Fruit fly (Drosophila melanogaster) whole organism, embryonic: ENCODE results near the gene superdeath.

Experiments
- Abd-B ChIP-seq: fragments of 200-800 bp; sonication (Bioruptor generic); optimal IDR thresholded peaks from 2 replicates; lab custom pipeline; 2018; ENCODE audit warnings: missing biosample characterization, mild to moderate bottlenecking, missing genetic modification characterization, moderate library complexity
- Aef1 ChIP-seq: fragments of 200-800 bp; sonication (Bioruptor generic); IDR thresholded peaks from 3 replicates; pipeline ENCODE4 v1.3.6; 2022; ENCODE audit warnings: missing biosample characterization, missing genetic modification characterization
- Bgb ChIP-seq: fragments of 200-800 bp; sonication (Bioruptor generic); IDR thresholded peaks from 2 replicates; pipeline ENCODE4 v1.3.6; 2022; ENCODE audit warnings: missing biosample characterization, missing genetic modification characterization; ENCODE audit not compliant: partially characterized antibody
- CG12219 ChIP-seq: fragments of 200-800 bp; sonication (Bioruptor generic); optimal IDR thresholded peaks from 3 replicates; lab custom pipeline; 2018; ENCODE audit warnings: missing biosample characterization, mild to moderate bottlenecking, missing genetic modification characterization
- CG12391 ChIP-seq: fragments of 200-800 bp; sonication (Bioruptor generic); optimal IDR thresholded peaks from 3 replicates; lab custom pipeline; 2018; ENCODE audit warnings: missing biosample characterization, mild to moderate bottlenecking, missing genetic modification characterization, moderate library complexity
- CG12942 ChIP-seq: fragments of 200-800 bp; sonication (Bioruptor generic); optimal IDR thresholded peaks from 3 replicates; lab custom pipeline; 2016; ENCODE audit warnings: missing biosample characterization, missing genetic modification characterization
- CG15011 ChIP-seq: fragments of 200-800 bp; sonication (Bioruptor generic); optimal IDR thresholded peaks from 3 replicates; lab custom pipeline; 2018; ENCODE audit warnings: missing biosample characterization, mild to moderate bottlenecking, missing genetic modification characterization
- CG1647 ChIP-seq: fragments of 200-800 bp; sonication (Bioruptor generic); optimal IDR thresholded peaks from 3 replicates; lab custom pipeline; 2016; ENCODE audit warnings: missing biosample characterization, missing genetic modification characterization
- CG17568 ChIP-seq: fragments of 200-800 bp; sonication (Bioruptor generic); optimal IDR thresholded peaks from 2 replicates; lab custom pipeline; 2018; ENCODE audit warnings: missing biosample characterization, mild to moderate bottlenecking, missing genetic modification characterization, moderate library complexity
- CG2120 ChIP-seq: fragments of 200-800 bp; sonication (Bioruptor generic); optimal IDR thresholded peaks from 3 replicates; lab custom pipeline; 2016; ENCODE audit warnings: missing biosample characterization, missing genetic modification characterization
- CG30020 ChIP-seq: fragments of 200-800 bp; optimal IDR thresholded peaks from 2 replicates; lab custom pipeline; 2019; ENCODE audit warnings: missing biosample characterization, mild to moderate bottlenecking, missing genetic modification characterization, moderate library complexity
- CG30431 ChIP-seq: fragments of 200-800 bp; sonication (Bioruptor generic); optimal IDR thresholded peaks from 2 replicates; lab custom pipeline; 2017; ENCODE audit warnings: missing biosample characterization, missing genetic modification characterization
- CG3065 ChIP-seq: fragments of 200-800 bp; sonication (Bioruptor generic); optimal IDR thresholded peaks from 2 replicates; lab custom pipeline; 2016; ENCODE audit warnings: missing biosample characterization, missing genetic modification characterization
- CG32767 ChIP-seq: fragments of 200-800 bp; sonication (Bioruptor generic); IDR thresholded peaks from 2 replicates; pipeline ENCODE4 v1.3.6; 2022; ENCODE audit warnings: missing biosample characterization, missing genetic modification characterization
- CG4617 ChIP-seq: fragments of 200-800 bp; sonication (Bioruptor generic); optimal IDR thresholded peaks from 3 replicates; lab custom pipeline; 2016; ENCODE audit warnings: missing biosample characterization, missing genetic modification characterization, borderline replicate concordance
- CG6854 ChIP-seq: fragments of 200-800 bp; sonication (Bioruptor generic); optimal IDR thresholded peaks from 3 replicates; lab custom pipeline; 2017; ENCODE audit warnings: missing biosample characterization, mild to moderate bottlenecking, missing genetic modification characterization
- CG7839 ChIP-seq: fragments of 200-800 bp; sonication (Bioruptor generic); optimal IDR thresholded peaks from 3 replicates; lab custom pipeline; 2018; ENCODE audit warnings: missing biosample characterization, mild to moderate bottlenecking, missing genetic modification characterization, moderate library complexity
- CG7987 ChIP-seq: fragments of 200-800 bp; sonication (Bioruptor generic); optimal IDR thresholded peaks from 2 replicates; lab custom pipeline; 2018; ENCODE audit warnings: missing biosample characterization, mild to moderate bottlenecking, missing genetic modification characterization, moderate library complexity
- CG8290 ChIP-seq, 3 experiments: fragments of 200-800 bp; sonication (Bioruptor generic); optimal IDR thresholded peaks; 2 replicates each; lab custom pipeline; 2016 to 2019; ENCODE audit warnings: missing biosample characterization in 3 of 3, missing genetic modification characterization in 3 of 3, mild to moderate bottlenecking in 2 of 3, moderate library complexity in 1 of 3
- CrebB ChIP-seq: fragments of 200-800 bp; sonication (Bioruptor generic); optimal IDR thresholded peaks from 3 replicates; lab custom pipeline; 2018; ENCODE audit warnings: missing biosample characterization, mild to moderate bottlenecking, missing genetic modification characterization
- Dad ChIP-seq: fragments of 200-800 bp; sonication (Bioruptor generic); optimal IDR thresholded peaks from 3 replicates; lab custom pipeline; 2016; ENCODE audit warnings: missing biosample characterization, missing genetic modification characterization
- Doc3 ChIP-seq: fragments of 200-800 bp; sonication (Bioruptor generic); IDR thresholded peaks from 3 replicates; pipeline ENCODE4 v1.3.6; 2022; ENCODE audit warnings: missing biosample characterization, missing genetic modification characterization; ENCODE audit not compliant: partially characterized antibody
- Dref ChIP-seq: fragments of 200-800 bp; sonication (Bioruptor generic); IDR thresholded peaks from 2 replicates; pipeline ENCODE4 v1.3.6; 2022; ENCODE audit warnings: missing biosample characterization, missing genetic modification characterization
- HLH54F ChIP-seq: fragments of 200-800 bp; sonication (Bioruptor generic); optimal IDR thresholded peaks from 3 replicates; lab custom pipeline; 2016; ENCODE audit warnings: missing biosample characterization, missing genetic modification characterization
- Nf-YC ChIP-seq: fragments of 200-800 bp; optimal IDR thresholded peaks from 3 replicates; lab custom pipeline; 2019; ENCODE audit warnings: missing biosample characterization, mild to moderate bottlenecking, missing genetic modification characterization, moderate library complexity
- Taf1 ChIP-seq: fragments of 200-800 bp; sonication (Bioruptor generic); IDR thresholded peaks from 2 replicates; pipeline ENCODE4 v1.3.6; 2022; ENCODE audit warnings: missing biosample characterization, missing genetic modification characterization
- Xbp1 ChIP-seq: fragments of 200-800 bp; sonication (Bioruptor generic); optimal IDR thresholded peaks from 3 replicates; lab custom pipeline; 2016; ENCODE audit warnings: missing biosample characterization, mild to moderate bottlenecking, missing genetic modification characterization
- Xrp1 ChIP-seq: fragments of 200-800 bp; sonication (Bioruptor generic); IDR thresholded peaks from 2 replicates; pipeline ENCODE4 v1.3.6; 2022; ENCODE audit warnings: missing biosample characterization, missing genetic modification characterization
- amos ChIP-seq: fragments of 200-800 bp; sonication (Bioruptor generic); IDR thresholded peaks from 2 replicates; pipeline ENCODE4 v1.3.6; 2022; ENCODE audit warnings: missing biosample characterization, missing genetic modification characterization; ENCODE audit not compliant: partially characterized antibody
- btn ChIP-seq: fragments of 200-800 bp; sonication (Bioruptor generic); optimal IDR thresholded peaks from 2 replicates; lab custom pipeline; 2016; ENCODE audit warnings: missing biosample characterization, missing genetic modification characterization
- chinmo ChIP-seq: fragments of 200-800 bp; sonication (Bioruptor generic); IDR thresholded peaks from 4 replicates; pipeline ENCODE4 v1.3.6; 2022; ENCODE audit warnings: missing biosample characterization, missing genetic modification characterization; ENCODE audit not compliant: partially characterized antibody
- dpn ChIP-seq, 2 experiments: fragments of 200-800 bp; sonication (Bioruptor generic); optimal IDR thresholded peaks; 3 replicates each; lab custom pipeline; 2016; ENCODE audit warnings: missing biosample characterization in 2 of 2, missing genetic modification characterization in 2 of 2
- grau ChIP-seq: fragments of 200-800 bp; optimal IDR thresholded peaks from 3 replicates; lab custom pipeline; 2019; ENCODE audit warnings: missing biosample characterization, mild to moderate bottlenecking, missing genetic modification characterization, moderate library complexity
- grn ChIP-seq: fragments of 200-800 bp; sonication (Bioruptor generic); optimal IDR thresholded peaks from 3 replicates; lab custom pipeline; 2017; ENCODE audit warnings: missing biosample characterization, missing genetic modification characterization
- hbn ChIP-seq: fragments of 200-800 bp; sonication (Bioruptor generic); IDR thresholded peaks from 2 replicates; pipeline ENCODE4 v1.3.6; 2022; ENCODE audit warnings: missing biosample characterization, missing genetic modification characterization; ENCODE audit not compliant: partially characterized antibody
- lov ChIP-seq, 2 experiments: fragments of 200-800 bp in 1 of 2; fragments of >200 bp in 1 of 2; sonication (Bioruptor generic) in 1 of 2; IDR thresholded peaks in 1 of 2; optimal IDR thresholded peaks in 1 of 2; 2 replicates in 1 of 2; 3 replicates in 1 of 2; pipeline versions ENCODE4 v1.3.6 to Lab custom; 2017 to 2022; ENCODE audit warnings: missing biosample characterization in 1 of 2, missing genetic modification characterization in 1 of 2
- mam ChIP-seq: fragments of 200-800 bp; sonication (Bioruptor generic); optimal IDR thresholded peaks from 3 replicates; lab custom pipeline; 2016; ENCODE audit warnings: missing biosample characterization, missing genetic modification characterization
- pho ChIP-seq: fragments of 200-800 bp; sonication (Bioruptor generic); optimal IDR thresholded peaks from 2 replicates; lab custom pipeline; 2016; ENCODE audit warnings: missing biosample characterization, missing genetic modification characterization
- psq ChIP-seq: fragments of 200-800 bp; sonication (Bioruptor generic); optimal IDR thresholded peaks from 2 replicates; lab custom pipeline; 2017; ENCODE audit warnings: missing biosample characterization, missing genetic modification characterization
- shn ChIP-seq: fragments of 200-800 bp; sonication (Bioruptor generic); optimal IDR thresholded peaks from 3 replicates; lab custom pipeline; 2016; ENCODE audit warnings: missing biosample characterization, missing genetic modification characterization
- sim ChIP-seq: fragments of 200-800 bp; sonication (Bioruptor generic); IDR thresholded peaks from 2 replicates; pipeline ENCODE4 v1.3.6; 2022; ENCODE audit warnings: missing biosample characterization, missing genetic modification characterization
- slou ChIP-seq: fragments of 200-800 bp; sonication (Bioruptor generic); optimal IDR thresholded peaks from 3 replicates; lab custom pipeline; 2016; ENCODE audit warnings: missing biosample characterization, missing genetic modification characterization
- tna ChIP-seq: fragments of 200-800 bp; sonication (Bioruptor generic); IDR thresholded peaks from 2 replicates; pipeline ENCODE4 v1.3.6; 2022; ENCODE audit warnings: missing biosample characterization, missing genetic modification characterization; ENCODE audit not compliant: partially characterized antibody
- tup ChIP-seq: fragments of 200-800 bp; sonication (Bioruptor generic); optimal IDR thresholded peaks from 2 replicates; lab custom pipeline; 2016; ENCODE audit warnings: missing biosample characterization, mild to moderate bottlenecking, missing genetic modification characterization, moderate library complexity
- zen2 ChIP-seq: fragments of 200-800 bp; sonication (Bioruptor generic); IDR thresholded peaks from 3 replicates; pipeline ENCODE4 v1.3.6; 2022; ENCODE audit warnings: missing biosample characterization, missing genetic modification characterization; ENCODE audit not compliant: partially characterized antibody

superdeath gene

dm6 chr3R:29116167-29116725 lies 22.2 kb upstream of the superdeath start, which contains the start of gene Atg14 (continued):
- TF ChIP-seq CG2120 (GFP tag; lab: Kevin White, UChicago) (peak; percentile 59), Bgb (GFP tag; lab: Robert Waterston, UW) (peak; percentile 96), HLH54F (GFP tag; lab: Kevin White, UChicago) (peak; percentile 3), CG32767 (GFP tag; lab: Robert Waterston, UW) (no peak), CG12219 (GFP tag; lab: Kevin White, UChicago) (no peak), hbn (GFP tag; lab: Robert Waterston, UW) (peak; percentile 92), Dref (GFP tag; lab: Robert Waterston, UW) (peak; percentile 93), Xrp1 (peak; percentile 44; the same call in 1 of the 2 replicates), zen2 (GFP tag; lab: Robert Waterston, UW) (peak; percentile 92), CG30020 (tag; lab: Kevin White, UChicago) (no peak), chinmo (GFP tag; lab: Robert Waterston, UW) (peak; percentile 90), CG7839 (peak; percentile 12), Doc3 (GFP tag; lab: Robert Waterston, UW) (peak; percentile 88), tna (GFP tag; lab: Robert Waterston, UW) (peak; percentile 98), dpn (GFP tag; optimal IDR thresholded peaks at IDR 0.05; lab: Kevin White, UChicago) (peak in 1 of 2 experiments; percentile 36), CG12391 (tag; lab: Kevin White, UChicago) (peak; percentile 8), Nf-YC (tag; lab: Kevin White, UChicago) (peak; percentile 28), Abd-B (GFP tag; lab: Kevin White, UChicago) (peak; percentile 11), CG15011 (GFP tag; lab: Kevin White, UChicago) (no peak), CG4617 (GFP tag; lab: Kevin White, UChicago) (peak; percentile 81), CG8290 (GFP tag; optimal IDR thresholded peaks at IDR 0.05; lab: Kevin White, UChicago) (no peak), CG8290 (tag; optimal IDR thresholded peaks at IDR 0.05; lab: Kevin White, UChicago) (peak in 1 of 2 experiments; percentile 54), grau (tag; lab: Kevin White, UChicago) (peak; percentile 35)

dm6 chr3R:29122817-29123611 lies 15.4 kb upstream of the superdeath start, which contains the start of the genes yem and Ctl2:
Gene yem (minus strand): TSS chr3R:29122879.
Gene Ctl2 (plus strand): TSS chr3R:29123370.
- TF ChIP-seq CG3065 (GFP tag; lab: Kevin White, UChicago) (peak; percentile 37), Aef1 (GFP tag; lab: Robert Waterston, UW) (peak; percentile 40), psq (peak; percentile 53), CG30431 (GFP tag; lab: Kevin White, UChicago) (peak; percentile 56), mam (GFP tag; lab: Kevin White, UChicago) (peak; percentile 83), sim (no peak), pho (GFP tag; lab: Kevin White, UChicago) (peak; percentile 91), CG7987 (GFP tag; lab: Kevin White, UChicago) (peak; percentile 38), CrebB (tag; lab: Kevin White, UChicago) (no peak), Taf1 (GFP tag; lab: Robert Waterston, UW) (no peak; the same call in 1 of the 2 replicates), CG6854 (GFP tag; lab: Kevin White, UChicago) (no peak), tup (peak; percentile 31), slou (GFP tag; lab: Kevin White, UChicago) (peak; percentile 59), grn (GFP tag; lab: Kevin White, UChicago) (no peak), btn (GFP tag; lab: Kevin White, UChicago) (peak; percentile 50), tna (GFP tag; lab: Robert Waterston, UW) (0 out of 2 replicates have a peak, but pooled peaks have one; percentile 16), shn (GFP tag; lab: Kevin White, UChicago) (peak; percentile 90), CG17568 (GFP tag; lab: Kevin White, UChicago) (no peak), lov (optimal IDR thresholded peaks at IDR 0.05; lab: Kevin White, UChicago) (no peak), lov (GFP tag; IDR thresholded peaks at IDR 0.05; lab: Robert Waterston, UW) (peak; percentile 16; the same call in 1 of the 3 replicates), CG1647 (GFP tag; lab: Kevin White, UChicago) (peak; percentile 61), CG12942 (GFP tag; lab: Kevin White, UChicago) (peak; percentile 64), amos (GFP tag; lab: Robert Waterston, UW) (peak; percentile 40; the same call in 1 of the 2 replicates), Xbp1 (GFP tag; lab: Kevin White, UChicago) (peak; percentile 84), Dad (GFP tag; lab: Kevin White, UChicago) (peak; percentile 86)
